Worm (Caenorhabditis elegans) whole organism, L3 larva: Measurements from ENCODE around the gene clec-229.

Experiments used
- ama-1 ChIP-seq: fragments of 150-350 bp; optimal IDR thresholded peaks from 2 replicates; lab custom pipeline; 2018
- pqm-1 ChIP-seq: fragments of 150-350 bp; optimal IDR thresholded peaks from 2 replicates; lab custom pipeline; 2017; ENCODE audit warnings: missing biosample characterization, missing genetic modification characterization, inconsistent platforms

- no peak for TF ChIP-seq ama-1
- TF ChIP-seq pqm-1 (tag; lab: Kevin White, UChicago) = no peak
Measured at ce11 chrV:15350615-15351014, 9.3 kb upstream of the clec-229 start, which contains the start of gene clec-231.
